Worm (Caenorhabditis elegans): ENCODE data around the gene nhr-36.

DNA sequence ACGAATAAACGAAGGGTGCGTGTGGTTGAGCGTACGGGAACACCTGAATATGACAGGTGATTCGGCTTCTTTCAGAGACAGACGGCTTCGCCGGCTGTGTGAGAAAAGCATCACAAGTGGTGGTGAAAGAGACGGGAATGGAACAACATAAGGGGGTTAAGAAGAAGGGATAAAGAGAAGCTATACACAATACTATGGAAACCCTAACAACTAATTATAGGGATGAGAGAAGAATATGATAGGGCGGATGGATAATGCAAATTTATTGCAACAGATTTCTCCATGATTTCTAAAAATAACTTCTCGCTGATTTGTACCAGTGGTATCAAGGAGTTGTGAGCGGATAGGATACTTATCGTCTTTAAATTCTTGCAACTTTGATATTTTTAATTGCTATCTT lies 20.7 kb upstream of the nhr-36 start, which contains the start of gene hlh-10:
- TF ChIP-seq dao-5 (tag; optimal IDR thresholded peaks at IDR 0.05) (no peak), him-1 (tag; optimal IDR thresholded peaks at IDR 0.05) (no peak)

Measured in whole organism, L4/young adult.